Worm (Caenorhabditis elegans): ENCODE results near the gene F55C5.17.

The F55C5.17 gene

ce11 chrV:12305677-12306076 is 3.3 kb downstream of the F55C5.17 start:
- no peak for TF ChIP-seq nhr-12 (tag; optimal IDR thresholded peaks at IDR 0.05)
- no peak for TF ChIP-seq blmp-1 (tag; optimal IDR thresholded peaks at IDR 0.05; ENCODE audit: insufficient read depth)

ce11 chrV:12307011-12307540 is 4.7 kb downstream of the F55C5.17 start, which contains the start of gene srg-45:
Gene srg-45 (plus strand): TSS chrV:12307490.
- TF ChIP-seq mab-5 (tag; optimal IDR thresholded peaks at IDR 0.05) (no peak), lsy-2 (tag; optimal IDR thresholded peaks at IDR 0.05) (no peak), sem-4 (tag; optimal IDR thresholded peaks at IDR 0.05) (no peak), nhr-25 (tag; optimal IDR thresholded peaks at IDR 0.05) (peak; percentile 9), ama-1 (optimal IDR thresholded peaks at IDR 0.05) (peak; percentile 20)

DNA sequence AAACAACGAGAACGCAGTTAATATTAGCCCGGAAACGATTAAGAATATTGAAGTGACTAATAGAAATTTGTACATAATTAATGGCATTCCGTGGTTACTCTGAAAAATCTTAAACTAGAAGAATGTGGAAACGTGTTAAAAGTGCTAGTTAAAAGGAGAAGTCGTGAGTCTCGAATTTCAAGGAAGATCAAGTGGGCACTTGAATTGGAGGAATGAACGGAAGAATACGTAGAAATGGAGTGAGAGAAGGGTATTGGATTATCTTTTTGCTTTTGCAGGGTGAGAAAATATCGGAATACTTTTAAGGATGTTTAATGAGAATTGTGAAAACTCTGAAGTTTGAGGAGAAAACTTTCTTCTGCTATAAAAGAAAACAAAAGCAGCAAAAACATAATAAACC is 7.9 kb downstream of the F55C5.17 start, which contains the start of gene hpo-30:
Gene hpo-30 (minus strand): TSS at position 101 of the 400 bp plus-strand sequence.
- TF ChIP-seq ceh-82 (tag; optimal IDR thresholded peaks at IDR 0.05) (no peak), unc-62 (GFP tag; optimal IDR thresholded peaks at IDR 0.05) (no peak), peb-1 (tag; optimal IDR thresholded peaks at IDR 0.05) (no peak), dmd-4 (tag; optimal IDR thresholded peaks at IDR 0.05) (no peak), sem-4 (tag; optimal IDR thresholded peaks at IDR 0.05) (no peak), lin-39 (tag; optimal IDR thresholded peaks at IDR 0.05) (no peak), mdl-1 (tag; optimal IDR thresholded peaks at IDR 0.05) (no peak), crh-2 (tag; optimal IDR thresholded peaks at IDR 0.05) (no peak)

ce11 chrV:12314413-12314812 is 12.1 kb downstream of the F55C5.17 start:
- no peak for TF ChIP-seq nhr-11 (tag; optimal IDR thresholded peaks at IDR 0.05)
- peak; percentile 18 for TF ChIP-seq nhr-129 (tag; optimal IDR thresholded peaks at IDR 0.05)
- TF ChIP-seq ceh-16 (tag; optimal IDR thresholded peaks at IDR 0.05): no peak
- no peak for TF ChIP-seq nhr-25 (tag; optimal IDR thresholded peaks at IDR 0.05)
- TF ChIP-seq unc-55 (GFP tag; optimal IDR thresholded peaks at IDR 0.05): peak; percentile 54
- TF ChIP-seq blmp-1 (tag; optimal IDR thresholded peaks at IDR 0.05; ENCODE audit: insufficient read depth): no peak
- no peak for TF ChIP-seq sem-4 (tag; optimal IDR thresholded peaks at IDR 0.05)
- TF ChIP-seq lsy-2 (tag; optimal IDR thresholded peaks at IDR 0.05): peak in 1 of 2 experiments; percentile 38
- TF ChIP-seq nhr-12 (tag; optimal IDR thresholded peaks at IDR 0.05): no peak
- TF ChIP-seq zag-1 (tag; optimal IDR thresholded peaks at IDR 0.05): peak; percentile 33
- TF ChIP-seq mab-5 (tag; optimal IDR thresholded peaks at IDR 0.05): no peak
- TF ChIP-seq C34F6.9 (tag; optimal IDR thresholded peaks at IDR 0.05): peak; percentile 41

DNA sequence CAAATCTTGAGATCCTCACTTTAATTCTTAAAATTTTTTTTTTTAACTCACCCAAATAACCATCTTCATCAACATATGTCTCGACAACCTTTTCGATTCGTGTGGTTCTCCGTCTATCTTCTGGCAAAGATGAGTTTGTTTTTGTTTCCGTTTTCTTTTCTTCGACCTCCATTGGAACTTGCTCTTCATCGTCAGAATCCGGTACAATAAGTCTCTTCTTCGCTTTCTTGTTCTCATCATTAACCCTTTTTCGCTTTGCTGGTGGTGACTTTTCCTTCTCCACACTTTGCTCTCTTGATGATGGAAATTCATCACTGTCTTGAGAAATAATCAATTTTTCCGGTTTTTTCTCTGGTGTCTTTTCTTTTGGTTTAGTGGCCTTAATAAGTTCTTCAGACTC is 13.7 kb downstream of the F55C5.17 start:
- TF ChIP-seq nhr-77 (tag; optimal IDR thresholded peaks at IDR 0.05) (no peak), peb-1 (tag; optimal IDR thresholded peaks at IDR 0.05) (no peak), skn-1 (tag; optimal IDR thresholded peaks at IDR 0.05) (no peak), blmp-1 (tag; optimal IDR thresholded peaks at IDR 0.05; ENCODE audit: insufficient read depth) (no peak)

DNA sequence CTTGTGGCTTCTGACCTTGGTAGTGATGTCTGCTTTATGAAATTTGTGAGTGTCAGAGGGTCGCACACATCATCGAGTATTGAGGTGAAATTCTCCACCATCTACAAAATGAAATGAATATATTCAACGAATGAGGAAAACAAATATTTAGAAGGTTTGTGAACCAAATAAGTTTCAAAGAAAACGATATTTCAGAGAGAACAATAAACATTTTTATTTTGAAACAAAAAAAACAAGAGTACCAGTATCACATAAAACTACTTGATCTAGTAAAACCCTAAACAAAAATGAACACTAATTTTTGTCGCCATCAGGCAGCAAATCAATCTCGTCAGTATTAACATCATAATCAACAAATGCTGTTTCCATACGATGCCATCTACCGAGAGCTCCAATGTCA is 14.7 kb downstream of the F55C5.17 start, which contains the start of gene R04F11.3:
Gene R04F11.3 (minus strand): TSS at position 101 of the 400 bp plus-strand sequence.
- no peak for TF ChIP-seq ztf-1 (GFP tag; conservative IDR thresholded peaks at IDR 0.05)
- no peak for TF ChIP-seq crh-2 (tag; optimal IDR thresholded peaks at IDR 0.05)
- TF ChIP-seq ceh-82 (tag; optimal IDR thresholded peaks at IDR 0.05): no peak
- TF ChIP-seq nhr-237 (tag; optimal IDR thresholded peaks at IDR 0.05): no peak
- no peak for TF ChIP-seq alr-1 (tag; optimal IDR thresholded peaks at IDR 0.05)
- TF ChIP-seq elt-3 (tag; optimal IDR thresholded peaks at IDR 0.05): no peak
- no peak for TF ChIP-seq nhr-10 (tag; optimal IDR thresholded peaks at IDR 0.05)
- no peak for TF ChIP-seq Y55F3AM.14 (GFP tag; optimal IDR thresholded peaks at IDR 0.05)
- no peak for TF ChIP-seq sma-3 (GFP tag; optimal IDR thresholded peaks at IDR 0.05)
- no peak for TF ChIP-seq unc-55 (GFP tag; optimal IDR thresholded peaks at IDR 0.05)
- no peak for TF ChIP-seq unc-62 (GFP tag; optimal IDR thresholded peaks at IDR 0.05)
- no peak for TF ChIP-seq peb-1 (tag; optimal IDR thresholded peaks at IDR 0.05)
- no peak for TF ChIP-seq dmd-4 (tag; optimal IDR thresholded peaks at IDR 0.05)

All from whole organism, L2 larva.